Worm (Caenorhabditis elegans) whole organism, L4 larva: ENCODE data around the gene K09E2.2.

Experiments used
- D1046.2 ChIP-seq: fragments of 200-800 bp; sonication (Bioruptor generic); IDR thresholded peaks from 2 replicates; pipeline ENCODE4 v1.3.6; 2022; ENCODE audit warnings: missing genetic modification characterization, missing compliant biosample characterization
- F10B5.3 ChIP-seq: sonication (generic microtip); optimal IDR thresholded peaks from 2 replicates; lab custom pipeline; 2016; ENCODE audit warnings: mild to moderate bottlenecking, missing genetic modification characterization, missing compliant biosample characterization
- F44E2.7 ChIP-seq: fragments of 200-800 bp; sonication (Bioruptor generic); IDR thresholded peaks from 2 replicates; pipeline ENCODE4 v2.1.2; 2022; ENCODE audit warnings: missing genetic modification characterization, missing compliant biosample characterization
- T26A8.4 ChIP-seq: fragments of 200-800 bp; sonication (Bioruptor generic); IDR thresholded peaks from 2 replicates; pipeline ENCODE4 v1.3.6; 2022; ENCODE audit warnings: missing genetic modification characterization, missing compliant biosample characterization
- Y105C5A.15 ChIP-seq: fragments of 200-800 bp; sonication (Bioruptor generic); IDR thresholded peaks from 2 replicates; pipeline ENCODE4 v1.3.6; 2022; ENCODE audit warnings: missing genetic modification characterization, missing compliant biosample characterization
- Y48G9A.11 ChIP-seq: fragments of 200-800 bp; sonication (Bioruptor generic); IDR thresholded peaks from 2 replicates; pipeline ENCODE4 v1.3.6; 2022; ENCODE audit warnings: missing genetic modification reagents, missing genetic modification characterization, missing compliant biosample characterization
- ZK337.2 ChIP-seq: fragments of 200-800 bp; sonication (Bioruptor generic); IDR thresholded peaks from 2 replicates; pipeline ENCODE4 v1.3.6; 2022; ENCODE audit warnings: missing genetic modification reagents, missing genetic modification characterization, missing compliant biosample characterization
- aha-1 ChIP-seq: fragments of 150-350 bp; peaks from one replicate; lab custom pipeline; 2014; ENCODE audit warnings: missing biosample characterization, missing genetic modification characterization
- aly-2 ChIP-seq: sonication (generic microtip); optimal IDR thresholded peaks from 2 replicates; lab custom pipeline; 2018; ENCODE audit warnings: missing biosample characterization, missing genetic modification characterization
- attf-4 ChIP-seq: sonication (generic microtip); optimal IDR thresholded peaks from 3 replicates; lab custom pipeline; 2017; ENCODE audit warnings: missing biosample characterization, missing genetic modification characterization
- ceh-20 ChIP-seq: fragments of 200-800 bp; sonication (Bioruptor generic); IDR thresholded peaks from 2 replicates; pipeline ENCODE4 v1.3.6; 2022; ENCODE audit warnings: missing genetic modification reagents, missing genetic modification characterization, missing compliant biosample characterization
- ceh-28 ChIP-seq: fragments of 150-350 bp; optimal IDR thresholded peaks from 2 replicates; lab custom pipeline; 2014; ENCODE audit warnings: missing biosample characterization, missing genetic modification reagents, missing genetic modification characterization
- ceh-32 ChIP-seq: sonication (generic microtip); optimal IDR thresholded peaks from 2 replicates; lab custom pipeline; 2016; ENCODE audit warnings: mild to moderate bottlenecking, missing genetic modification characterization, missing compliant biosample characterization; ENCODE audit not compliant: poor library complexity
- ceh-44 ChIP-seq: fragments of 200-800 bp; sonication (Bioruptor generic); IDR thresholded peaks from 2 replicates; pipeline ENCODE4 v1.3.6; 2022; ENCODE audit warnings: missing genetic modification reagents, missing genetic modification characterization, missing compliant biosample characterization
- ces-1 ChIP-seq: fragments of 150-350 bp; sonication (generic microtip); optimal IDR thresholded peaks from 4 replicates; lab custom pipeline; 2014; ENCODE audit warnings: missing biosample characterization, missing genetic modification reagents, missing genetic modification characterization
- cey-2 ChIP-seq: sonication (generic microtip); optimal IDR thresholded peaks from 3 replicates; lab custom pipeline; 2017; ENCODE audit warnings: missing genetic modification characterization, mild to moderate bottlenecking, missing compliant biosample characterization, antibody characterized with exemption, borderline replicate concordance; ENCODE audit not compliant: insufficient read depth
- daf-12 ChIP-seq: fragments of 150-350 bp; optimal IDR thresholded peaks from 2 replicates; lab custom pipeline; 2014; ENCODE audit warnings: missing biosample characterization, missing genetic modification reagents, missing genetic modification characterization
- daf-16 ChIP-seq, 3 experiments: sonication (generic microtip); optimal IDR thresholded peaks; 2 replicates each; lab custom pipeline; 2016 to 2017; ENCODE audit warnings: missing genetic modification characterization in 3 of 3, missing genetic modification reagents in 3 of 3, mild to moderate bottlenecking in 2 of 3, missing compliant biosample characterization in 2 of 3, missing biosample characterization in 1 of 3, moderate library complexity in 1 of 3
- daf-8 ChIP-seq: fragments of 200-800 bp; sonication (Bioruptor generic); IDR thresholded peaks from 2 replicates; pipeline ENCODE4 v1.3.6; 2022; ENCODE audit warnings: missing genetic modification characterization, missing compliant biosample characterization
- dmd-6 ChIP-seq: fragments of 200-800 bp; sonication (Bioruptor generic); IDR thresholded peaks from 2 replicates; pipeline ENCODE4 v1.3.6; 2022; ENCODE audit warnings: missing genetic modification reagents, missing genetic modification characterization, missing compliant biosample characterization
- dmd-9 ChIP-seq: fragments of 200-800 bp; sonication (Bioruptor generic); IDR thresholded peaks from 2 replicates; pipeline ENCODE4 v1.3.6; 2022; ENCODE audit warnings: missing genetic modification reagents, missing genetic modification characterization, missing compliant biosample characterization
- duxl-1 ChIP-seq: sonication (generic microtip); optimal IDR thresholded peaks from 2 replicates; lab custom pipeline; 2016; ENCODE audit warnings: mild to moderate bottlenecking, missing genetic modification characterization, moderate library complexity, missing compliant biosample characterization; ENCODE audit not compliant: poor library complexity
- egl-27 ChIP-seq: sonication (generic microtip); optimal IDR thresholded peaks from 3 replicates; lab custom pipeline; 2017; ENCODE audit warnings: missing biosample characterization, missing genetic modification reagents, missing genetic modification characterization
- hif-1 ChIP-seq, 2 experiments: sonication (generic microtip); optimal IDR thresholded peaks; 2 replicates each; lab custom pipeline; 2016 to 2017; ENCODE audit warnings: missing compliant biosample characterization in 2 of 2, missing genetic modification characterization in 2 of 2, missing genetic modification reagents in 2 of 2, missing genotype in 2 of 2, mild to moderate bottlenecking in 1 of 2
- hlh-30 ChIP-seq: sonication (generic microtip); optimal IDR thresholded peaks from 2 replicates; lab custom pipeline; 2017; ENCODE audit warnings: antibody characterized with exemption, mild to moderate bottlenecking, missing genetic modification characterization, missing compliant biosample characterization; ENCODE audit not compliant: insufficient read depth
- lin-1 ChIP-seq: fragments of 200-800 bp; sonication (Bioruptor generic); IDR thresholded peaks from 2 replicates; pipeline ENCODE4 v1.3.6; 2022; ENCODE audit warnings: missing genetic modification reagents, missing genetic modification characterization, missing compliant biosample characterization
- lin-29 ChIP-seq: fragments of 200-800 bp; sonication (Bioruptor generic); IDR thresholded peaks from 2 replicates; pipeline ENCODE4 v1.3.6; 2022; ENCODE audit warnings: missing genetic modification reagents, missing genetic modification characterization, missing compliant biosample characterization
- mdt-29 ChIP-seq: fragments of 200-800 bp; sonication (Bioruptor generic); IDR thresholded peaks from 2 replicates; pipeline ENCODE4 v1.3.6; 2022; ENCODE audit warnings: missing genetic modification reagents, missing genetic modification characterization, missing compliant biosample characterization
- mep-1 ChIP-seq: fragments of 150-350 bp; sonication (generic microtip); optimal IDR thresholded peaks from 3 replicates; lab custom pipeline; 2014; ENCODE audit warnings: missing biosample characterization, missing genetic modification characterization
- mxl-3 ChIP-seq: fragments of 200-800 bp; sonication (Bioruptor generic); optimal IDR thresholded peaks from 2 replicates; lab custom pipeline; 2018; ENCODE audit warnings: mild to moderate bottlenecking, missing genetic modification characterization, missing compliant biosample characterization
- nhr-10 ChIP-seq: fragments of 150-350 bp; optimal IDR thresholded peaks from 2 replicates; lab custom pipeline; 2014; ENCODE audit warnings: missing biosample characterization, missing genetic modification characterization
- nhr-102 ChIP-seq: sonication (generic microtip); optimal IDR thresholded peaks from 2 replicates; lab custom pipeline; 2016; ENCODE audit warnings: mild to moderate bottlenecking, missing genetic modification characterization, moderate library complexity, missing compliant biosample characterization
- nhr-25 ChIP-seq: sonication (generic microtip); optimal IDR thresholded peaks from 2 replicates; lab custom pipeline; 2017; ENCODE audit warnings: missing genetic modification characterization, mild to moderate bottlenecking, missing compliant biosample characterization, antibody characterized with exemption, moderate library complexity, borderline replicate concordance; ENCODE audit not compliant: insufficient read depth
- nhr-28 ChIP-seq: fragments of 150-350 bp; optimal IDR thresholded peaks from 2 replicates; lab custom pipeline; 2014; ENCODE audit warnings: missing biosample characterization, missing genetic modification characterization
- nhr-41 ChIP-seq: fragments of 200-800 bp; sonication (Bioruptor generic); IDR thresholded peaks from 2 replicates; pipeline ENCODE4 v1.3.6; 2022; ENCODE audit warnings: missing genetic modification reagents, missing genetic modification characterization, missing compliant biosample characterization
- nhr-42 ChIP-seq: fragments of 200-800 bp; sonication (Bioruptor generic); IDR thresholded peaks from 2 replicates; pipeline ENCODE4 v1.3.6; 2022; ENCODE audit warnings: missing genetic modification characterization, missing compliant biosample characterization
- php-3 ChIP-seq: fragments of 200-800 bp; sonication (Bioruptor generic); IDR thresholded peaks from 2 replicates; pipeline ENCODE4 v1.3.6; 2022; ENCODE audit warnings: missing genetic modification reagents, missing genetic modification characterization, missing compliant biosample characterization
- pqm-1 ChIP-seq: sonication (generic microtip); optimal IDR thresholded peaks from 2 replicates; lab custom pipeline; 2017; ENCODE audit warnings: missing biosample characterization, missing genetic modification characterization
- snpc-1.2 ChIP-seq: fragments of 200-800 bp; sonication (Bioruptor generic); IDR thresholded peaks from 2 replicates; pipeline ENCODE4 v1.3.6; 2022; ENCODE audit warnings: missing genetic modification reagents, missing genetic modification characterization, missing compliant biosample characterization
- snpc-4 ChIP-seq: fragments of 150-350 bp; optimal IDR thresholded peaks from 2 replicates; lab custom pipeline; 2014; ENCODE audit warnings: missing biosample characterization, missing genetic modification characterization
- tra-1 ChIP-seq: fragments of 200-800 bp; sonication (Bioruptor generic); IDR thresholded peaks from 2 replicates; pipeline ENCODE4 v1.3.6; 2022; ENCODE audit warnings: missing genetic modification reagents, missing genetic modification characterization, missing compliant biosample characterization
- unc-39 ChIP-seq: sonication (generic microtip); optimal IDR thresholded peaks from 2 replicates; lab custom pipeline; 2017; ENCODE audit warnings: missing biosample characterization, missing genetic modification characterization
- vab-7 ChIP-seq: fragments of 200-800 bp; sonication (Bioruptor generic); IDR thresholded peaks from 2 replicates; pipeline ENCODE4 v1.3.6; 2022; ENCODE audit warnings: missing genetic modification reagents, missing genetic modification characterization, missing compliant biosample characterization
- zfp-2 ChIP-seq: sonication (generic microtip); optimal IDR thresholded peaks from 2 replicates; lab custom pipeline; 2016; ENCODE audit warnings: mild to moderate bottlenecking, missing genetic modification characterization, missing compliant biosample characterization
- zfp-3 ChIP-seq: fragments of 200-800 bp; sonication (Bioruptor generic); conservative IDR thresholded peaks from 2 replicates; pipeline ENCODE4 v1.3.6; 2022; ENCODE audit warnings: missing genetic modification reagents, missing genetic modification characterization, missing compliant biosample characterization
- zip-11 ChIP-seq: fragments of 200-800 bp; sonication (Bioruptor generic); IDR thresholded peaks from 2 replicates; pipeline ENCODE4 v1.3.6; 2022; ENCODE audit warnings: missing genetic modification characterization, missing compliant biosample characterization
- zip-2 ChIP-seq: fragments of 150-350 bp; optimal IDR thresholded peaks from 2 replicates; lab custom pipeline; 2014; ENCODE audit warnings: missing biosample characterization, missing genetic modification characterization
- ztf-11 ChIP-seq: fragments of 150-350 bp; optimal IDR thresholded peaks from 2 replicates; lab custom pipeline; 2014; ENCODE audit warnings: missing biosample characterization, missing genetic modification characterization

Gene K09E2.2

ce11 chrX:8650535-8650934 lies 22.3 kb upstream of the K09E2.2 start (continued):
- TF ChIP-seq nhr-10 (tag; lab: Kevin White, UChicago) (no peak), mxl-3 (GFP tag; lab: Kevin White, UChicago) (no peak), aly-2 (tag; lab: Kevin White, UChicago) (no peak), php-3 (GFP tag; lab: Robert Waterston, UW) (0 out of 2 replicates have a peak, but pooled peaks have one; percentile 42), Y105C5A.15 (GFP tag; lab: Robert Waterston, UW) (peak; percentile 54; the same call in 1 of the 2 replicates), zip-11 (GFP tag; lab: Robert Waterston, UW) (no peak), mep-1 (peak; percentile 10), unc-39 (tag; lab: Kevin White, UChicago) (no peak), ZK337.2 (GFP tag; lab: Robert Waterston, UW) (no peak), daf-12 (no peak), Y48G9A.11 (peak; percentile 65), snpc-4 (no peak), duxl-1 (peak; percentile 55), nhr-25 (tag; lab: Kevin White, UChicago) (no peak), egl-27 (tag; lab: Kevin White, UChicago) (no peak), cey-2 (tag; lab: Kevin White, UChicago) (no peak), T26A8.4 (GFP tag; lab: Robert Waterston, UW) (peak; percentile 65), ceh-32 (no peak), zip-2 (tag; lab: Kevin White, UChicago) (no peak), nhr-42 (no peak), nhr-28 (no peak), nhr-41 (GFP tag; lab: Robert Waterston, UW) (0 out of 2 replicates have a peak, but pooled peaks have one; percentile 42), ceh-28 (tag; lab: Kevin White, UChicago) (no peak), tra-1 (no peak), vab-7 (GFP tag; lab: Robert Waterston, UW) (peak; percentile 76), ztf-11 (tag; lab: Kevin White, UChicago) (no peak), attf-4 (no peak), nhr-102 (no peak)
- TF ChIP-seq, all 104 proteins: peak for 40

- TF ChIP-seq aha-1 (tag; lab: Kevin White, UChicago) (peak; percentile 71), Y48G9A.11 (no peak), lin-29 (GFP tag; lab: Robert Waterston, UW) (no peak)
Observed at ce11 chrX:8656019-8656418, 16.8 kb upstream of the K09E2.2 start.

ce11 chrX:8659521-8659920 lies 13.3 kb upstream of the K09E2.2 start:
- TF ChIP-seq zfp-3 (no peak), dmd-9 (GFP tag; lab: Robert Waterston, UW) (no peak), snpc-1.2 (GFP tag; lab: Robert Waterston, UW) (no peak), zfp-2 (tag; lab: Kevin White, UChicago) (no peak), mdt-29 (GFP tag; lab: Robert Waterston, UW) (no peak), mep-1 (no peak), hlh-30 (tag; lab: Kevin White, UChicago) (no peak), ces-1 (GFP tag; lab: Kevin White, UChicago) (peak; percentile 4)

ce11 chrX:8660319-8660718 lies 12.5 kb upstream of the K09E2.2 start, which contains the start of gene rig-1:
rig-1 (plus strand) TSS chrX:8660619.
- no peak for TF ChIP-seq hlh-30 (tag; lab: Kevin White, UChicago)
- TF ChIP-seq ceh-32: no peak
- TF ChIP-seq pqm-1: no peak
- TF ChIP-seq hif-1 (tag; optimal IDR thresholded peaks at IDR 0.05; lab: Kevin White, UChicago): no peak
- TF ChIP-seq ceh-20 (GFP tag; lab: Robert Waterston, UW): no peak
- no peak for TF ChIP-seq F10B5.3 (tag; lab: Kevin White, UChicago)
- no peak for TF ChIP-seq dmd-6 (GFP tag; lab: Robert Waterston, UW)
- no peak for TF ChIP-seq D1046.2 (GFP tag; lab: Robert Waterston, UW)
- no peak for TF ChIP-seq ceh-44 (GFP tag; lab: Robert Waterston, UW)
- TF ChIP-seq php-3 (GFP tag; lab: Robert Waterston, UW): no peak
- TF ChIP-seq F44E2.7 (GFP tag; lab: Robert Waterston, UW): no peak
- TF ChIP-seq daf-8: no peak
- TF ChIP-seq lin-1 (GFP tag; lab: Robert Waterston, UW): no peak
- TF ChIP-seq T26A8.4 (GFP tag; lab: Robert Waterston, UW): no peak
- TF ChIP-seq daf-16 (GFP tag; optimal IDR thresholded peaks at IDR 0.05; lab: Kevin White, UChicago): no peak
- no peak for TF ChIP-seq daf-16 (tag; optimal IDR thresholded peaks at IDR 0.05; lab: Kevin White, UChicago)
